Fruit fly (Drosophila melanogaster) whole organism, embryonic: ENCODE measurements around the gene TyrRII.
A peak's percentile ranks its signal among the peaks of the same experiment; 100 is the strongest.

Source experiments
- BEAF-32 ChIP-seq: fragments of 200-800 bp; sonication (Bioruptor generic); optimal IDR thresholded peaks from 3 replicates; lab custom pipeline; 2017; ENCODE audit warnings: missing biosample characterization, missing genetic modification characterization, mild to moderate bottlenecking, moderate library complexity, missing genetic modification reagents
- CG11456 ChIP-seq: fragments of 200-800 bp; sonication (Bioruptor generic); IDR thresholded peaks from 3 replicates; pipeline ENCODE4 v1.3.6; 2022; ENCODE audit warnings: missing biosample characterization, missing genetic modification characterization
- CG13287 ChIP-seq: fragments of 200-800 bp; sonication (Bioruptor generic); IDR thresholded peaks from 2 replicates; pipeline ENCODE4 v1.3.6; 2022; ENCODE audit warnings: missing biosample characterization, missing genetic modification characterization; ENCODE audit not compliant: partially characterized antibody
- CG13624 ChIP-seq: fragments of 200-800 bp; sonication (Bioruptor generic); optimal IDR thresholded peaks from 2 replicates; lab custom pipeline; 2016; ENCODE audit warnings: missing biosample characterization, missing genetic modification characterization
- CG13894 ChIP-seq: fragments of 200-800 bp; sonication (Bioruptor generic); optimal IDR thresholded peaks from 3 replicates; lab custom pipeline; 2018; ENCODE audit warnings: missing biosample characterization, mild to moderate bottlenecking, missing genetic modification characterization, moderate library complexity
- CG14050 ChIP-seq: fragments of 200-800 bp; sonication (Bioruptor generic); IDR thresholded peaks from 3 replicates; pipeline ENCODE4 v1.3.6; 2022; ENCODE audit warnings: missing biosample characterization, missing genetic modification characterization
- CG15696 ChIP-seq: fragments of 200-800 bp; sonication (Bioruptor generic); optimal IDR thresholded peaks from 2 replicates; lab custom pipeline; 2019; ENCODE audit warnings: missing biosample characterization, mild to moderate bottlenecking, missing genetic modification characterization, moderate library complexity
- CG30403 ChIP-seq: fragments of 200-800 bp; sonication (Bioruptor generic); optimal IDR thresholded peaks from 3 replicates; lab custom pipeline; 2016; ENCODE audit warnings: missing biosample characterization, missing genetic modification characterization
- CG32772 ChIP-seq: fragments of 200-800 bp; sonication (Bioruptor generic); IDR thresholded peaks from 2 replicates; pipeline ENCODE4 v1.3.6; 2022; ENCODE audit warnings: missing biosample characterization, missing genetic modification characterization
- CG33213 ChIP-seq: fragments of 200-800 bp; sonication (Bioruptor generic); optimal IDR thresholded peaks from 3 replicates; lab custom pipeline; 2016; ENCODE audit warnings: missing biosample characterization, missing genetic modification characterization
- CG3838 ChIP-seq: fragments of 200-800 bp; sonication (Bioruptor generic); optimal IDR thresholded peaks from 3 replicates; lab custom pipeline; 2016; ENCODE audit warnings: missing biosample characterization, missing genetic modification characterization
- CG4328 ChIP-seq: fragments of 200-800 bp; sonication (Bioruptor generic); optimal IDR thresholded peaks from 3 replicates; lab custom pipeline; 2017; ENCODE audit warnings: missing biosample characterization, missing genetic modification reagents, missing genetic modification characterization
- CG4617 ChIP-seq: fragments of 200-800 bp; sonication (Bioruptor generic); optimal IDR thresholded peaks from 3 replicates; lab custom pipeline; 2016; ENCODE audit warnings: missing biosample characterization, missing genetic modification characterization, borderline replicate concordance
- CG6791 ChIP-seq: fragments of 200-800 bp; sonication (Bioruptor generic); IDR thresholded peaks from 3 replicates; pipeline ENCODE4 v1.3.6; 2022; ENCODE audit warnings: missing biosample characterization, missing genetic modification characterization; ENCODE audit not compliant: partially characterized antibody
- CG7556 ChIP-seq: fragments of 200-800 bp; sonication (Bioruptor generic); optimal IDR thresholded peaks from 2 replicates; lab custom pipeline; 2017; ENCODE audit warnings: missing biosample characterization, mild to moderate bottlenecking, missing genetic modification characterization
- CG7928 ChIP-seq: fragments of 200-800 bp; sonication (Bioruptor generic); optimal IDR thresholded peaks from 2 replicates; lab custom pipeline; 2017; ENCODE audit warnings: missing biosample characterization, mild to moderate bottlenecking, missing genetic modification characterization
- CG8944 ChIP-seq: fragments of 200-800 bp; sonication (Bioruptor generic); optimal IDR thresholded peaks from 3 replicates; lab custom pipeline; 2016; ENCODE audit warnings: missing biosample characterization, missing genetic modification characterization
- Eip74EF ChIP-seq, 2 experiments: fragments of 200-800 bp in 1 of 2; fragments of >200 bp in 1 of 2; sonication (Bioruptor generic) in 1 of 2; optimal IDR thresholded peaks; 2 replicates each; lab custom pipeline; 2017 to 2019; ENCODE audit warnings: missing biosample characterization in 2 of 2, missing genetic modification characterization in 2 of 2, mild to moderate bottlenecking in 1 of 2, moderate library complexity in 1 of 2
- HLH4C ChIP-seq: fragments of 200-800 bp; sonication (Bioruptor generic); IDR thresholded peaks from 3 replicates; pipeline ENCODE4 v1.3.6; 2022; ENCODE audit warnings: missing biosample characterization, missing genetic modification characterization; ENCODE audit not compliant: partially characterized antibody
- Hr78 ChIP-seq, 2 experiments: fragments of 200-800 bp in 1 of 2; fragments of >200 bp in 1 of 2; sonication (Bioruptor generic) in 1 of 2; optimal IDR thresholded peaks; 2 replicates each; lab custom pipeline; 2017 to 2019; ENCODE audit warnings: missing biosample characterization in 2 of 2, missing genetic modification characterization in 2 of 2, mild to moderate bottlenecking in 1 of 2, moderate library complexity in 1 of 2
- MBD-R2 ChIP-seq: fragments of 200-800 bp; sonication (Bioruptor generic); IDR thresholded peaks from 2 replicates; pipeline ENCODE4 v1.3.6; 2022; ENCODE audit warnings: missing biosample characterization, missing genetic modification characterization
- Med ChIP-seq: fragments of 200-800 bp; sonication (Bioruptor generic); peaks from one replicate; lab custom pipeline; 2016; ENCODE audit warnings: missing biosample characterization, missing genetic modification characterization, mild to moderate bottlenecking, inconsistent platforms, moderate library complexity
- NfI ChIP-seq: fragments of 200-800 bp; sonication (Bioruptor generic); optimal IDR thresholded peaks from 3 replicates; lab custom pipeline; 2018; ENCODE audit warnings: missing biosample characterization, mild to moderate bottlenecking, missing genetic modification characterization, moderate library complexity
- Scr ChIP-seq: fragments of 200-800 bp; sonication (Bioruptor generic); IDR thresholded peaks from 2 replicates; pipeline ENCODE4 v1.3.6; 2022; ENCODE audit warnings: missing biosample characterization, missing genetic modification characterization; ENCODE audit not compliant: partially characterized antibody
- Sry-δ ChIP-seq: fragments of 200-800 bp; sonication (Bioruptor generic); optimal IDR thresholded peaks from 2 replicates; lab custom pipeline; 2016; ENCODE audit warnings: missing biosample characterization, missing genetic modification characterization
- TFAM ChIP-seq: fragments of 200-800 bp; sonication (Bioruptor generic); optimal IDR thresholded peaks from 2 replicates; lab custom pipeline; 2017; ENCODE audit warnings: missing biosample characterization, missing genetic modification characterization, inconsistent platforms
- Vsx1 ChIP-seq: fragments of 200-800 bp; sonication (Bioruptor generic); optimal IDR thresholded peaks from 2 replicates; lab custom pipeline; 2017; ENCODE audit warnings: missing biosample characterization, mild to moderate bottlenecking, missing genetic modification characterization, missing genetic modification reagents
- YL-1 ChIP-seq: fragments of 200-800 bp; sonication (Bioruptor generic); optimal IDR thresholded peaks from 3 replicates; lab custom pipeline; 2017; ENCODE audit warnings: missing biosample characterization, mild to moderate bottlenecking, missing genetic modification characterization
- bbx ChIP-seq: fragments of 200-800 bp; sonication (Bioruptor generic); IDR thresholded peaks from 2 replicates; pipeline ENCODE4 v1.3.6; 2022; ENCODE audit warnings: missing biosample characterization, missing genetic modification characterization; ENCODE audit not compliant: partially characterized antibody
- bcd ChIP-seq: fragments of 200-800 bp; sonication (Bioruptor generic); optimal IDR thresholded peaks from 2 replicates; lab custom pipeline; 2017; ENCODE audit warnings: missing biosample characterization, mild to moderate bottlenecking, missing genetic modification characterization
- cad ChIP-seq: fragments of >200 bp; optimal IDR thresholded peaks from 2 replicates; lab custom pipeline; 2017; ENCODE audit warnings: missing biosample characterization, missing genetic modification characterization
- disco-r ChIP-seq: fragments of 200-800 bp; sonication (Bioruptor generic); optimal IDR thresholded peaks from 2 replicates; lab custom pipeline; 2016; ENCODE audit warnings: missing biosample characterization, missing genetic modification characterization
- fru ChIP-seq: fragments of >200 bp; optimal IDR thresholded peaks from 2 replicates; lab custom pipeline; 2017
- her ChIP-seq: fragments of 200-800 bp; sonication (Bioruptor generic); optimal IDR thresholded peaks from 2 replicates; lab custom pipeline; 2016; ENCODE audit warnings: missing biosample characterization, missing genetic modification characterization
- ind ChIP-seq: fragments of 200-800 bp; sonication (Bioruptor generic); optimal IDR thresholded peaks from 3 replicates; lab custom pipeline; 2016; ENCODE audit warnings: missing biosample characterization, missing genetic modification characterization
- ken ChIP-seq: fragments of 200-800 bp; sonication (Bioruptor generic); IDR thresholded peaks from 3 replicates; pipeline ENCODE4 v1.3.6; 2022; ENCODE audit warnings: missing biosample characterization, missing genetic modification characterization
- lola ChIP-seq, 3 experiments: fragments of >200 bp in 2 of 3; fragments of 200-800 bp in 1 of 3; sonication (Bioruptor generic) in 1 of 3; optimal IDR thresholded peaks; 2 replicates each; lab custom pipeline; 2017 to 2019; ENCODE audit warnings: missing biosample characterization in 3 of 3, missing genetic modification characterization in 3 of 3, mild to moderate bottlenecking in 1 of 3, moderate library complexity in 1 of 3
- maf-S ChIP-seq: fragments of 200-800 bp; sonication (Bioruptor generic); optimal IDR thresholded peaks from 2 replicates; lab custom pipeline; 2016; ENCODE audit warnings: missing biosample characterization, missing genetic modification characterization
- phol ChIP-seq: fragments of 200-800 bp; sonication (Bioruptor generic); optimal IDR thresholded peaks from 3 replicates; lab custom pipeline; 2018; ENCODE audit warnings: missing biosample characterization, mild to moderate bottlenecking, missing genetic modification characterization, moderate library complexity
- prd ChIP-seq, 3 experiments: fragments of >200 bp in 2 of 3; fragments of 200-800 bp in 1 of 3; sonication (Bioruptor generic) in 1 of 3; optimal IDR thresholded peaks in 2 of 3; IDR thresholded peaks in 1 of 3; 2 replicates in 2 of 3; 3 replicates in 1 of 3; pipeline versions ENCODE4 v1.3.6 to Lab custom; 2017 to 2022; ENCODE audit warnings: missing biosample characterization in 1 of 3, missing genetic modification characterization in 1 of 3
- psq ChIP-seq: fragments of 200-800 bp; sonication (Bioruptor generic); optimal IDR thresholded peaks from 2 replicates; lab custom pipeline; 2017; ENCODE audit warnings: missing biosample characterization, missing genetic modification characterization
- sna ChIP-seq: fragments of 200-800 bp; sonication (Bioruptor generic); IDR thresholded peaks from 2 replicates; pipeline ENCODE4 v1.3.6; 2022; ENCODE audit warnings: missing biosample characterization, missing genetic modification characterization; ENCODE audit not compliant: partially characterized antibody
- stwl ChIP-seq: fragments of 200-800 bp; sonication (Bioruptor generic); optimal IDR thresholded peaks from 3 replicates; lab custom pipeline; 2018; ENCODE audit warnings: missing biosample characterization, mild to moderate bottlenecking, missing genetic modification characterization, moderate library complexity
- ttk ChIP-seq: fragments of 200-800 bp; sonication (Bioruptor generic); IDR thresholded peaks from 2 replicates; pipeline ENCODE4 v2.1.2; 2022; ENCODE audit warnings: missing biosample characterization, missing genetic modification characterization
- twi ChIP-seq: fragments of 200-800 bp; optimal IDR thresholded peaks from 2 replicates; lab custom pipeline; 2019; ENCODE audit warnings: missing biosample characterization, mild to moderate bottlenecking, missing genetic modification characterization, moderate library complexity
- wek ChIP-seq: fragments of 200-800 bp; sonication (Bioruptor generic); optimal IDR thresholded peaks from 3 replicates; lab custom pipeline; 2018; ENCODE audit warnings: missing biosample characterization, mild to moderate bottlenecking, missing genetic modification characterization, moderate library complexity
- wor ChIP-seq: fragments of 200-800 bp; sonication (Bioruptor generic); IDR thresholded peaks from 2 replicates; pipeline ENCODE4 v1.3.6; 2022; ENCODE audit warnings: missing biosample characterization, missing genetic modification characterization
- zen2 ChIP-seq: fragments of 200-800 bp; sonication (Bioruptor generic); IDR thresholded peaks from 3 replicates; pipeline ENCODE4 v1.3.6; 2022; ENCODE audit warnings: missing biosample characterization, missing genetic modification characterization; ENCODE audit not compliant: partially characterized antibody

TyrRII gene

dm6 chr3R:17794335-17795074 is 58.1 kb downstream of the TyrRII start, which contains the start of gene CG43102 (continued):
- TF ChIP-seq disco-r (no peak), CG8944 (GFP tag; lab: Kevin White, UChicago) (peak; percentile 44), TFAM (no peak), CG13287 (peak; percentile 79), bcd (GFP tag; lab: Kevin White, UChicago) (peak; percentile 46), MBD-R2 (GFP tag; lab: Robert Waterston, UW) (peak; percentile 53), wek (peak; percentile 58), cad (GFP tag; lab: Kevin White, UChicago) (no peak), CG14050 (GFP tag; lab: Robert Waterston, UW) (peak; percentile 57), twi (tag; lab: Kevin White, UChicago) (peak; percentile 77), CG13624 (peak; percentile 8), phol (tag; lab: Kevin White, UChicago) (peak; percentile 53), bbx (GFP tag; lab: Robert Waterston, UW) (peak; percentile 57), fru (no peak), CG11456 (peak; percentile 78), zen2 (no peak; the same call in 2 of the 3 replicates), Med (GFP tag; lab: Kevin White, UChicago) (peak; percentile 96)

DNA sequence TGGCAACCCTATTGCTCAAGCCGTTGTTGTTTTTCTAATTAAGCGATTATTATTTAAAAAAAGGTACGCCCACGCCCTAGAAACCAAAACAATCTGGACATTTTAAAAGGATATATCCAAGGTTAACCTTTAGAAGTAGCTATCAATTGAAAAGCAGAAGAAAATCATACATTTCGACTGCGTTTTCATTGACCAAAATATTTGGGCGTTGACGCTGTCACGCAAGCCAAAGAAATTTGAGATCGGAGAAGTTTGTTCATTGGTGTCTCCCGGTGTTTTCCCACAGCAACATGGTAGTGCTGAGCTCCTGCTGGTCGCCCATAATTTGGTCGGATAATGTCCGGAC is 58.6 kb downstream of the TyrRII start, which contains the start of gene pasi1:
Gene pasi1 (plus strand): TSS at position 1 of the 346 bp plus-strand sequence.
- TF ChIP-seq Hr78 (GFP tag; optimal IDR thresholded peaks at IDR 0.05; lab: Kevin White, UChicago): no peak
- no peak for TF ChIP-seq NfI (GFP tag; lab: Kevin White, UChicago)
- no peak for TF ChIP-seq Vsx1 (GFP tag; lab: Kevin White, UChicago)
- TF ChIP-seq sna (GFP tag; lab: Robert Waterston, UW): 0 out of 2 replicates have a peak, but pooled peaks have one; percentile 7
- TF ChIP-seq CG33213: no peak
- no peak for TF ChIP-seq ttk (GFP tag; lab: Robert Waterston, UW)
- TF ChIP-seq CG7556 (GFP tag; lab: Kevin White, UChicago): no peak
- peak; percentile 4; the same call in 1 of the 2 replicates for TF ChIP-seq Scr (GFP tag; lab: Robert Waterston, UW)
- peak; percentile 62 for TF ChIP-seq CG4617 (GFP tag; lab: Kevin White, UChicago)
- TF ChIP-seq CG15696: no peak
- no peak for TF ChIP-seq CG4328 (GFP tag; lab: Kevin White, UChicago)
- no peak for TF ChIP-seq stwl (tag; lab: Kevin White, UChicago)
- TF ChIP-seq HLH4C: no peak
- no peak for TF ChIP-seq lola (GFP tag; optimal IDR thresholded peaks at IDR 0.05; lab: Kevin White, UChicago)
- TF ChIP-seq CG30403 (GFP tag; lab: Kevin White, UChicago): no peak
- no peak for TF ChIP-seq ken (GFP tag; lab: Robert Waterston, UW)
- no peak for TF ChIP-seq CG7928
- TF ChIP-seq prd (optimal IDR thresholded peaks at IDR 0.05; lab: Kevin White, UChicago): no peak
- no peak for TF ChIP-seq prd (GFP tag; IDR thresholded peaks at IDR 0.05; lab: Robert Waterston, UW)
- TF ChIP-seq her (GFP tag; lab: Kevin White, UChicago): peak; percentile 5
- TF ChIP-seq twi (tag; lab: Kevin White, UChicago): no peak
- no peak for TF ChIP-seq CG3838
- peak; percentile 4 for TF ChIP-seq Sry-δ (GFP tag; lab: Kevin White, UChicago)
- TF ChIP-seq CG13894: no peak
- no peak for TF ChIP-seq ind (GFP tag; lab: Kevin White, UChicago)
- peak; percentile 37 for TF ChIP-seq BEAF-32 (GFP tag; lab: Kevin White, UChicago)
- TF ChIP-seq CG32772 (GFP tag; lab: Robert Waterston, UW): no peak
- TF ChIP-seq MBD-R2 (GFP tag; lab: Robert Waterston, UW): peak; percentile 37
- no peak for TF ChIP-seq wor
- TF ChIP-seq psq (GFP tag; lab: Kevin White, UChicago): no peak
- TF ChIP-seq maf-S (GFP tag; lab: Kevin White, UChicago): no peak
- peak; percentile 60; the same call in 1 of the 3 replicates for TF ChIP-seq CG6791 (GFP tag; lab: Robert Waterston, UW)
- TF ChIP-seq Eip74EF (GFP tag; optimal IDR thresholded peaks at IDR 0.05; lab: Kevin White, UChicago): no peak
- peak; percentile 8 for TF ChIP-seq YL-1 (GFP tag; lab: Kevin White, UChicago)
